Worm (Caenorhabditis elegans) whole organism, L4/young adult: ENCODE results near the gene E03H12.7.

ENCODE experiments used
- W03F9.2 ChIP-seq: fragments of 150-350 bp; optimal IDR thresholded peaks from 2 replicates; lab custom pipeline; 2014; ENCODE audit warnings: missing biosample characterization, missing genetic modification characterization
- dao-5 ChIP-seq: sonication (generic microtip); optimal IDR thresholded peaks from 2 replicates; lab custom pipeline; 2016; ENCODE audit warnings: missing genotype, missing genetic modification characterization, moderate library complexity, missing compliant biosample characterization
- him-1 ChIP-seq: sonication (generic microtip); optimal IDR thresholded peaks from 2 replicates; lab custom pipeline; 2016; ENCODE audit warnings: missing genotype, missing genetic modification reagents, missing genetic modification characterization, missing compliant biosample characterization

Gene E03H12.7

ce11 chrIV:4993128-4993527 is 4.7 kb upstream of the E03H12.7 start:
- TF ChIP-seq dao-5 = no peak

DNA sequence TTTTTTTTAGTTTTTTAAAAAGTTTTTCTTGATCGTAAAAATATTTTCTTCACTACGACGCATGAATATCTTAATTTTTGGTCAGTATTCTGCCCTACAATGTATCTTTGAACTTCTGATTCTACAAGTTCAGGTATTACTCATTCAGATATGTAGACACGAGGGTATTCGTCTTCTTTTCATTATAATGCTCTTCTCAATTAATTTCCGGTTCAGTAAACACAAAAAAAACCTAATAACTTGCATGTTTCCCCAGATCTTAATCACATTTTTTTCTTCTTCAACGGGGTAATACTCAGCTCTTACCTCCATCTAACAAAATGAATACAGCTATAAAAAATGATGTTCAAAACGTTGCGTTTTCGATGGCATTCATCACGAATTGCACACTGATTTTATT is 3.7 kb upstream of the E03H12.7 start, which contains the start of gene str-162:
str-162 (plus strand) TSS at position 301 of the 400 bp plus-strand sequence.
- TF ChIP-seq him-1 (tag; lab: Kevin White, UChicago) (no peak), dao-5 (no peak), W03F9.2 (tag; lab: Kevin White, UChicago) (no peak)

- TF ChIP-seq dao-5 = no peak
- TF ChIP-seq him-1 (tag; lab: Kevin White, UChicago) = no peak
- no peak for TF ChIP-seq W03F9.2 (tag; lab: Kevin White, UChicago)
These were observed 2.2 kb downstream of the E03H12.7 start, which contains the start of gene clec-177 for ce11 chrIV:4986246-4986645. clec-177 (plus strand) TSS chrIV:4986546.

DNA sequence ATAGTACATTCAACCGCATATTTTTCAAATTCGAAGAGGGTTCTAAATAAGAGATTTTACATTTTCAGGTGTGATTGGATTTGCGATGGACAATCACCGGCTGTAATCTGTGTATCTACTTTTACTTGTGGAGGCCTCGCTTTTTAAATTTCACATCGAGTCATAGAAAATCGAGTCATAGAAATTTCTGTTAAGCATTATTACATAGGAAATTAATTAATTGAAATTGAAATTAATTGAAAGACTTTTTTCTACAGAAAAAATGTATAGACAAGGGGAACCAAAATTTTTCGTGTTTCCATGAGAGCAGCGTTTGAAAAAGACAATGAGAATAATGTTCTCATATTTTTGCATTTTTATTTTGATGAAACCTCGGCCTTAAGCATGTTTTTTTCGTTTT is 4.7 kb downstream of the E03H12.7 start, which contains the start of gene clec-176:
clec-176 (plus strand) TSS at position 301 of the 400 bp plus-strand sequence.
- no peak for TF ChIP-seq him-1 (tag; lab: Kevin White, UChicago)
- no peak for TF ChIP-seq dao-5
- no peak for TF ChIP-seq W03F9.2 (tag; lab: Kevin White, UChicago)

ce11 chrIV:4982477-4982876 is 6.0 kb downstream of the E03H12.7 start, which contains the start of gene E03H12.4:
E03H12.4 (plus strand) TSS chrIV:4982596.
- no peak for TF ChIP-seq him-1 (tag; lab: Kevin White, UChicago)
- TF ChIP-seq W03F9.2 (tag; lab: Kevin White, UChicago) = no peak
- TF ChIP-seq dao-5 = no peak

ce11 chrIV:4981027-4981426 is 7.4 kb downstream of the E03H12.7 start, which contains the start of gene srz-24:
srz-24 (minus strand) TSS chrIV:4981127.
- no peak for TF ChIP-seq dao-5
- no peak for TF ChIP-seq W03F9.2 (tag; lab: Kevin White, UChicago)
- TF ChIP-seq him-1 (tag; lab: Kevin White, UChicago) = no peak

DNA sequence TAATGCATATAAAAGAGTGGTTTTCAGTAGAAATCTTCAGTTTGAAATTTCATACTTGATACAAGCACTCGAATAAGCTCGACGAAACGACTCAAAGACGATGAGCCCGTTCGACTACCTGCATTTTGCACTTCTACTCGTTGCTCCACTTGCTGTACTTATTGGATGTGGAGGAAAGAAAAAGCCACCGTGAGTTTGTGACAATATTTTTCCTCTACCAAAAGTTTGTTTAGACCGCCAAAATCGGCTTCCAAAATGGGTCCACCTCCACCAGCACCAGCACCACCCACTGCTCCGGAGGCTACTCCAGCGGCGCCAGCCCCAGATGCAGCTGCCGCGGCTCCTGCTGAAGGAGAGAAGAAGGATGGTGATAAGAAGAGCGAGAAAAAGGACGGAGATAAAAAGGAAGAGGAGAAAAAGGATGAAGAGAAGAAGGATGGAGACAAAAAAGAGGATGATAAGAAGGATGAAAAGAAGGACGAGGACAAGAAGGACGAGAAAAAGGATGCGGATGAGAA is 11.2 kb downstream of the E03H12.7 start, which contains the start of gene E03H12.5:
E03H12.5 (plus strand) TSS at position 51 of the 518 bp plus-strand sequence.
- TF ChIP-seq him-1 (tag; lab: Kevin White, UChicago) (no peak), dao-5 (no peak), W03F9.2 (tag; lab: Kevin White, UChicago) (no peak)

DNA sequence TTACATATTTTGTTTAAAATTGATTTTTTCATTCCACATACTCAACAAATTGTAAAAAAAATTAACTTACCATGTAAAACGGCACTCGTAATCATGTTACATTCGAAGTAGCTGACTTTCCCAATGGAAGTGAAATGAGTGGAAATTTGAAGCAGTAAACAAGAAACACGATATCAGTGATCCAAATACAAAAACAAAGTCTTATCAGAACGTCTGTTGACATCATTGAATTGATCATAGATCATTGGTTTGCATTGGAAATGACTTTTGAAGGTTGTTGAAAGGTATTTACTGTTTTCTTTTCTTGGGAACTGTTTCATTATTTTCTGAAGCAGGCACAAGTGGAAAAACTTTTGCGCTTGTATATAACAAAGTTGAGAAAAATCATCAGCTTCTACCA is 12.4 kb downstream of the E03H12.7 start, which contains the start of gene Y9C9A.16:
Y9C9A.16 (minus strand) TSS at position 131 of the 400 bp plus-strand sequence.
- TF ChIP-seq W03F9.2 (tag; lab: Kevin White, UChicago) (no peak), dao-5 (no peak), him-1 (tag; lab: Kevin White, UChicago) (no peak)

- TF ChIP-seq him-1 (tag; lab: Kevin White, UChicago) = no peak
- TF ChIP-seq dao-5 = no peak
- no peak for TF ChIP-seq W03F9.2 (tag; lab: Kevin White, UChicago)
These were observed 19.0 kb downstream of the E03H12.7 start, which contains the start of gene Y9C9A.13 for ce11 chrIV:4969419-4969818. Y9C9A.13 (minus strand) TSS chrIV:4969519.

- no peak for TF ChIP-seq W03F9.2 (tag; lab: Kevin White, UChicago)
- TF ChIP-seq dao-5 = no peak
- no peak for TF ChIP-seq him-1 (tag; lab: Kevin White, UChicago)
These were observed 24.6 kb downstream of the E03H12.7 start, which contains the start of gene txt-3 for ce11 chrIV:4963834-4964233. txt-3 (plus strand) TSS chrIV:4963958.

- TF ChIP-seq him-1 (tag; lab: Kevin White, UChicago) (no peak), dao-5 (no peak), W03F9.2 (tag; lab: Kevin White, UChicago) (no peak)
These were observed 27.8 kb downstream of the E03H12.7 start, which contains the start of gene str-164 for ce11 chrIV:4960623-4961022. str-164 (plus strand) TSS chrIV:4960735.

ce11 chrIV:4953887-4954286 is 34.5 kb downstream of the E03H12.7 start, which contains the start of gene str-163:
str-163 (plus strand) TSS chrIV:4954187.
- no peak for TF ChIP-seq W03F9.2 (tag; lab: Kevin White, UChicago)

ce11 chrIV:4945771-4946170 is 42.7 kb downstream of the E03H12.7 start, which contains the start of gene str-169:
str-169 (plus strand) TSS chrIV:4946071.
- TF ChIP-seq W03F9.2 (tag; lab: Kevin White, UChicago) (no peak), dao-5 (no peak), him-1 (tag; lab: Kevin White, UChicago) (no peak)

ce11 chrIV:4941681-4942080 is 46.8 kb downstream of the E03H12.7 start, which contains the start of gene Y9C9A.5:
Y9C9A.5 (plus strand) TSS chrIV:4941981.
- TF ChIP-seq him-1 (tag; lab: Kevin White, UChicago) = no peak
- no peak for TF ChIP-seq W03F9.2 (tag; lab: Kevin White, UChicago)
- TF ChIP-seq dao-5 = no peak
